Worm (Caenorhabditis elegans) whole organism, L1 larva: ENCODE results near the gene M199.2.

Experiments
- nhr-71 ChIP-seq: sonication (generic microtip); optimal IDR thresholded peaks from 2 replicates; lab custom pipeline; 2016; ENCODE audit warnings: mild to moderate bottlenecking, missing genetic modification characterization, moderate library complexity, missing compliant biosample characterization
- sox-4 ChIP-seq: sonication (generic microtip); optimal IDR thresholded peaks from 2 replicates; lab custom pipeline; 2016; ENCODE audit warnings: missing genetic modification characterization, missing compliant biosample characterization
- ztf-11 ChIP-seq, 2 experiments: sonication (generic microtip); optimal IDR thresholded peaks; 2 replicates each; lab custom pipeline; 2016 to 2017; ENCODE audit warnings: missing genetic modification characterization in 2 of 2, missing biosample characterization in 1 of 2, missing compliant biosample characterization in 1 of 2

DNA sequence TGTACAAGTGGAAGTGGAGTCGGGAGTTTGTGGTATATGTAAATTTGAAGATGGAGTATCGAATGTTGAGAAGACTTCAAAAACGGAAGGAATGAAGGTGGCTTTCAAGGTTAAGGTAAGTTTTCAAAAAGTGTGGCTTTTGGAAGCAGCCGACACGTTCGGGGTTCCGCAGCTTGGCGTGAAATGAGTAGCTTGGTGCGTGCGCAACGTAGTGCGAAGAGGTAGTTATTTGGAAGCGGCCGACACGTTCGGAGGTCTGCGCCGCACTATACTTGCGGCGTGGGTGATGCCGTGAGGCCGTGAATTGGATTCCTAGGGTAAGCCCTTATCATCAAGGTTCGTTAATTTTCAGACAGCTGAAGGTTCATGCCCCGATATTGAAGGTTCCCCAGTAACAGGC, 12.2 kb downstream of the M199.2 start, which contains the start of gene clec-189:
- no peak for TF ChIP-seq nhr-71 (tag; lab: Kevin White, UChicago)
- no peak for TF ChIP-seq sox-4 (tag; lab: Kevin White, UChicago)
- TF ChIP-seq ztf-11 (tag; optimal IDR thresholded peaks at IDR 0.05; lab: Kevin White, UChicago), result no peak
